Fruit fly (Drosophila melanogaster) whole organism, prepupa: ENCODE measurements around the gene CG15202.

ENCODE experiments used
- CG10669 ChIP-seq: fragments of 200-800 bp; sonication (Bioruptor generic); optimal IDR thresholded peaks from 3 replicates; lab custom pipeline; 2018; ENCODE audit warnings: missing biosample characterization, mild to moderate bottlenecking, missing genetic modification characterization, moderate library complexity
- CG11294 ChIP-seq: fragments of 200-800 bp; sonication (Bioruptor generic); IDR thresholded peaks from 2 replicates; pipeline ENCODE4 v1.3.6; 2022; ENCODE audit warnings: missing biosample characterization, missing genetic modification characterization
- CG11762 ChIP-seq: fragments of 200-800 bp; sonication (Bioruptor generic); optimal IDR thresholded peaks from 3 replicates; lab custom pipeline; 2016; ENCODE audit warnings: missing biosample characterization, missing genetic modification characterization; ENCODE audit not compliant: insufficient read depth
- CG11902 ChIP-seq: fragments of 200-800 bp; sonication (Bioruptor generic); optimal IDR thresholded peaks from 3 replicates; lab custom pipeline; 2016; ENCODE audit warnings: missing biosample characterization, missing genetic modification characterization
- CG1621 ChIP-seq: fragments of 200-800 bp; sonication (Bioruptor generic); optimal IDR thresholded peaks from 3 replicates; lab custom pipeline; 2018; ENCODE audit warnings: missing biosample characterization, mild to moderate bottlenecking, missing genetic modification characterization
- CG16779 ChIP-seq: fragments of 200-800 bp; sonication (Bioruptor generic); optimal IDR thresholded peaks from 3 replicates; lab custom pipeline; 2017; ENCODE audit warnings: missing biosample characterization, mild to moderate bottlenecking, missing genetic modification characterization
- CG3032 ChIP-seq: fragments of 200-800 bp; optimal IDR thresholded peaks from 2 replicates; lab custom pipeline; 2019; ENCODE audit warnings: missing biosample characterization, mild to moderate bottlenecking, missing genetic modification characterization, moderate library complexity
- CG32006 ChIP-seq: fragments of 200-800 bp; sonication (Bioruptor generic); optimal IDR thresholded peaks from 3 replicates; lab custom pipeline; 2017; ENCODE audit warnings: missing biosample characterization, mild to moderate bottlenecking, missing genetic modification characterization
- CG34406 ChIP-seq: fragments of 200-800 bp; sonication (Bioruptor generic); optimal IDR thresholded peaks from 3 replicates; lab custom pipeline; 2016; ENCODE audit warnings: missing biosample characterization, missing genetic modification characterization
- CG3919 ChIP-seq: fragments of 200-800 bp; sonication (Bioruptor generic); optimal IDR thresholded peaks from 3 replicates; lab custom pipeline; 2016; ENCODE audit warnings: missing biosample characterization, missing genetic modification characterization
- CG6792 ChIP-seq: fragments of 200-800 bp; sonication (Bioruptor generic); optimal IDR thresholded peaks from 3 replicates; lab custom pipeline; 2016; ENCODE audit warnings: missing biosample characterization, missing genetic modification characterization
- CG6808 ChIP-seq: fragments of 200-800 bp; sonication (Bioruptor generic); optimal IDR thresholded peaks from 3 replicates; lab custom pipeline; 2017; ENCODE audit warnings: missing biosample characterization, missing genetic modification characterization, mild to moderate bottlenecking, moderate library complexity, missing genetic modification reagents
- CG6854 ChIP-seq: fragments of 200-800 bp; sonication (Bioruptor generic); optimal IDR thresholded peaks from 2 replicates; lab custom pipeline; 2017; ENCODE audit warnings: missing biosample characterization, mild to moderate bottlenecking, missing genetic modification characterization
- CG8119 ChIP-seq: fragments of 200-800 bp; sonication (Bioruptor generic); IDR thresholded peaks from 3 replicates; pipeline ENCODE4 v1.3.6; 2022; ENCODE audit warnings: missing biosample characterization, missing genetic modification characterization
- CG8319 ChIP-seq: fragments of 200-800 bp; sonication (Bioruptor generic); optimal IDR thresholded peaks from 3 replicates; lab custom pipeline; 2016; ENCODE audit warnings: missing biosample characterization, missing genetic modification characterization
- Eip78C ChIP-seq: fragments of 200-800 bp; sonication (Bioruptor generic); peaks from one replicate; lab custom pipeline; 2016; ENCODE audit warnings: missing biosample characterization, missing genetic modification characterization
- Ets21C ChIP-seq: fragments of 200-800 bp; sonication (Bioruptor generic); optimal IDR thresholded peaks from 3 replicates; lab custom pipeline; 2016; ENCODE audit warnings: missing biosample characterization, missing genetic modification characterization
- Gug ChIP-seq: fragments of 200-800 bp; sonication (Bioruptor generic); IDR thresholded peaks from 2 replicates; pipeline ENCODE4 v1.3.6; 2022; ENCODE audit warnings: missing biosample characterization, missing genetic modification characterization
- Lpt ChIP-seq: fragments of 200-800 bp; sonication (Bioruptor generic); optimal IDR thresholded peaks from 3 replicates; lab custom pipeline; 2016; ENCODE audit warnings: missing biosample characterization, missing genetic modification characterization
- Met ChIP-seq: fragments of 200-800 bp; sonication (Bioruptor generic); optimal IDR thresholded peaks from 3 replicates; lab custom pipeline; 2016; ENCODE audit warnings: missing biosample characterization, missing genetic modification characterization
- OdsH ChIP-seq: fragments of 200-800 bp; sonication (Bioruptor generic); optimal IDR thresholded peaks from 3 replicates; lab custom pipeline; 2016; ENCODE audit warnings: missing biosample characterization, missing genetic modification characterization
- Smox ChIP-seq: fragments of 200-800 bp; sonication (Bioruptor generic); optimal IDR thresholded peaks from 3 replicates; lab custom pipeline; 2016; ENCODE audit warnings: missing biosample characterization, missing genetic modification characterization
- cyc ChIP-seq: fragments of 200-800 bp; sonication (Bioruptor generic); optimal IDR thresholded peaks from 3 replicates; lab custom pipeline; 2016; ENCODE audit warnings: missing biosample characterization, missing genetic modification characterization
- dsx ChIP-seq: fragments of 200-800 bp; optimal IDR thresholded peaks from 3 replicates; lab custom pipeline; 2019; ENCODE audit warnings: missing biosample characterization, mild to moderate bottlenecking, missing genetic modification characterization, moderate library complexity; ENCODE audit not compliant: poor library complexity, severe bottlenecking
- eg ChIP-seq: fragments of 200-800 bp; sonication (Bioruptor generic); IDR thresholded peaks from 3 replicates; pipeline ENCODE4 v1.3.6; 2022; ENCODE audit warnings: missing biosample characterization, missing genetic modification characterization
- esn ChIP-seq: fragments of 200-800 bp; sonication (Bioruptor generic); optimal IDR thresholded peaks from 2 replicates; lab custom pipeline; 2016; ENCODE audit warnings: missing biosample characterization, mild to moderate bottlenecking, missing genetic modification characterization, moderate library complexity
- fd59A ChIP-seq: fragments of 200-800 bp; sonication (Bioruptor generic); optimal IDR thresholded peaks from 2 replicates; lab custom pipeline; 2017; ENCODE audit warnings: missing biosample characterization, mild to moderate bottlenecking, missing genetic modification characterization, missing genetic modification reagents
- fkh ChIP-seq: fragments of 200-800 bp; sonication (Bioruptor generic); optimal IDR thresholded peaks from 3 replicates; lab custom pipeline; 2017; ENCODE audit warnings: missing biosample characterization, mild to moderate bottlenecking, missing genetic modification characterization, moderate library complexity
- lz ChIP-seq: fragments of 200-800 bp; sonication (Bioruptor generic); optimal IDR thresholded peaks from 3 replicates; lab custom pipeline; 2016; ENCODE audit warnings: missing biosample characterization, missing genetic modification characterization
- net ChIP-seq: fragments of 200-800 bp; sonication (Bioruptor generic); optimal IDR thresholded peaks from 3 replicates; lab custom pipeline; 2016; ENCODE audit warnings: missing biosample characterization, missing genetic modification characterization
- pdm3 ChIP-seq: fragments of 200-800 bp; sonication (Bioruptor generic); optimal IDR thresholded peaks from 3 replicates; lab custom pipeline; 2016; ENCODE audit warnings: missing biosample characterization, missing genetic modification characterization
- spab ChIP-seq: fragments of 200-800 bp; sonication (Bioruptor generic); optimal IDR thresholded peaks from 2 replicates; lab custom pipeline; 2017; ENCODE audit warnings: missing biosample characterization, mild to moderate bottlenecking, missing genetic modification characterization, missing genetic modification reagents
- ss ChIP-seq, 2 experiments: fragments of 200-800 bp; sonication (Bioruptor generic); optimal IDR thresholded peaks; 2 replicates in 1 of 2; 3 replicates in 1 of 2; lab custom pipeline; 2017 to 2018; ENCODE audit warnings: mild to moderate bottlenecking in 2 of 2, missing biosample characterization in 2 of 2, missing genetic modification characterization in 2 of 2, moderate library complexity in 1 of 2
- svp ChIP-seq: fragments of 200-800 bp; sonication (Bioruptor generic); peaks from one replicate; lab custom pipeline; 2016; ENCODE audit warnings: missing biosample characterization, missing genetic modification characterization

Gene CG15202

DNA sequence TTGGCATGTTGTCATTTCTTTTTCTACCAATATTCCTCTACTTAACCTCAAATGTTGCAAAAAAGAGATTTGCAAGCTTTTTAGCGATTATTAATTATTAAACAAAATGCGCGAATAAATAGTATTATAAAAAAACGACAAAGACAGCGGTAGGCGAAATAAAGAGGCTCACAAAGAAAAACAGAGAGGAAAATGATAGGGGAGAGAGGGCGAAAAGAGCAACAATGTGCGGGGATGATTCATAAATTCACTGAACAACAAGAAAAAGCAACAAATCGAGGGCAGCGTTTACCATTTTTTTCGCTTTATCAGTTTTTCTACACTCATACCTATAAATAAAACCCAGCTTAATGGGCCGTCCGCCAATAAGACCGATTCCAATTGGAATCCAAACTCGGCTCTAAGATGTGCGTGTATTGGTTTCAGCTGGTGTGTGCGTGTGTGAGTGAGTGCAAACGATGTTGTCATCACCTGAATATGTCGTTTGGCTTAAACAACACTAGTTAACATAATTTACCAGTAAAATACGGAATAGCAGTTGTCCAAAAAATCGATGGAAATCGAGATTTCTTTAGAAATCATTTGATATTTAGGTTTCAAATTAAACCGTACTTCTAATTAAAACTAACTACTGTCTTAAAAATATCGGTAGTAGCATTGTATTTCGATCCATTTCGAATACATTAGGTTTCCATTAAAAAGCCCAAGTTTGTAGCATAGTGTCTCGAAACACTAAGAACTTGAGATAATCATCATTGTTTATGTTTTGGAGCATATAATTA is 13.7 kb downstream of the CG15202 start (continued):
- TF ChIP-seq CG8119 (GFP tag; lab: Robert Waterston, UW) (peak; percentile 41; the same call in 2 of the 3 replicates), CG8319 (GFP tag; lab: Kevin White, UChicago) (no peak), fd59A (GFP tag; lab: Kevin White, UChicago) (no peak), CG10669 (no peak), CG11294 (GFP tag; lab: Robert Waterston, UW) (no peak), CG6792 (GFP tag; lab: Kevin White, UChicago) (peak; percentile 16), net (GFP tag; lab: Kevin White, UChicago) (no peak), CG11762 (no peak), ss (GFP tag; optimal IDR thresholded peaks at IDR 0.05; lab: Kevin White, UChicago) (no peak), Lpt (GFP tag; lab: Kevin White, UChicago) (no peak), Gug (GFP tag; lab: Robert Waterston, UW) (0 out of 2 replicates have a peak, but pooled peaks have one; percentile 12), CG1621 (no peak), lz (GFP tag; lab: Kevin White, UChicago) (no peak), CG11902 (GFP tag; lab: Kevin White, UChicago) (no peak), Met (GFP tag; lab: Kevin White, UChicago) (no peak), dsx (GFP tag; lab: Kevin White, UChicago) (peak; percentile 74), CG3032 (no peak), cyc (GFP tag; lab: Kevin White, UChicago) (no peak), Smox (GFP tag; lab: Kevin White, UChicago) (no peak), Eip78C (peak; percentile 78), pdm3 (GFP tag; lab: Kevin White, UChicago) (peak; percentile 27), svp (GFP tag; lab: Kevin White, UChicago) (no peak), CG6808 (no peak)

DNA sequence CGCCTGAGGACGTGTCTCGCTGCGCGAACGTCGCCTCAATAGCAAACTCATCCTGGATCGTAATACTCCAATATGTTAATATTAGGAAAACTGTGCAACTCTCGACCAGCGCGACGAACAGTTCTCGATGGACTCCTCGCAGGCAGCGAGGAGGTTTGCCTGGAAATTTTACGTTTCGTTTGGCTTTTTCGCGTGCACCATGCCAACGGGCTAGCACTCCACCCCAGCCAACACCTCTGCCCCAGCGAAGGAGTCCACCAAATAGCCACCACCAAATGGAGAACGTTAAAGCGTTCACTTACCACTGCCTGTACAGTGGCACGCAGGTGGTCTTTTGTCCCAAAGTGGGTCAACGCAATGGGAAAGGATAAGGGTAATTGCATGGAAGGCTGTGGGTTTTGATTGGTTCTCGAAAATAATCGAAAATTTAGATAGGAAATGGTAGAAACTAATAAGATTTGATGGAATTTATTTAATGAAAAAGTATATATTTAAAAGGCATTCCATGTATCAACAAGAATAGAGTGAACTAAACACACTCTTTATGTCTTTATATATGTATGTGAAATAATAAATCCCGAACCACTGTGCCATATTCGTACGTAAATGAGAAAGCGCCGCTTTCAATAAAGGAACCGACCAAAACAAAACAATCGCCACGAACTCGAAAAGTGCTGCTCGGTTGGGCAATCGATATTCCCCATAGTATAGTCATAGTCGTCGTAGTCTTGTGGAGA is 17.5 kb downstream of the CG15202 start, which contains the start of gene CG32668:
TSS of gene CG32668 (minus strand) at position 51 of the 737 bp plus-strand sequence.
- TF ChIP-seq OdsH (GFP tag; lab: Kevin White, UChicago) = no peak
- no peak for TF ChIP-seq lz (GFP tag; lab: Kevin White, UChicago)
- no peak for TF ChIP-seq CG34406
- TF ChIP-seq Eip78C = peak; percentile 57
- TF ChIP-seq, all 60 proteins: peak for 1

DNA sequence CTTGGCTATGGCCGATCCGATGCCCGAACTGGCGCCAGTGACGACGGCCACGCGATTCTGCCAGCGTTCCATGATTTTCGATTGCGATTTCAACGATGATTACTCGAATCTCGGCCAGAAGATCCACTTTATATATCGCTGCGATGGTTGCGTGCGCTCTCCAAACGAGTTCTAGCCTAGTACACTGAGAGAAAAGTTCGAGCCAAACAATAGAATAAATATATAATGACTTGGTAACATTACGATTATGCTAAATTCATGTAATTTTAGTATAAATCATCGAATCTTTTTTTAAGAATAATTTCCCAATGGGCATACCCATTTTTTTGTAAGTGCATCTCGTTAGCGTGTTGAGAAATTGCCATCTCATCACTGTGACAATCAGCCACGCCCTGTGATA is 26.6 kb downstream of the CG15202 start, which contains the start of gene Antdh:
TSS of gene Antdh (minus strand) at position 101 of the 400 bp plus-strand sequence.
- TF ChIP-seq Smox (GFP tag; lab: Kevin White, UChicago) = no peak
- TF ChIP-seq Eip78C = peak; percentile 46
- 0 out of 3 replicates have a peak, but pooled peaks have one; percentile 37 for TF ChIP-seq eg (GFP tag; lab: Robert Waterston, UW)
- no peak for TF ChIP-seq spab (GFP tag; lab: Kevin White, UChicago)
- TF ChIP-seq fkh (GFP tag; lab: Kevin White, UChicago) = no peak
- TF ChIP-seq CG3919 (GFP tag; lab: Kevin White, UChicago) = peak; percentile 12
- no peak for TF ChIP-seq Ets21C

DNA sequence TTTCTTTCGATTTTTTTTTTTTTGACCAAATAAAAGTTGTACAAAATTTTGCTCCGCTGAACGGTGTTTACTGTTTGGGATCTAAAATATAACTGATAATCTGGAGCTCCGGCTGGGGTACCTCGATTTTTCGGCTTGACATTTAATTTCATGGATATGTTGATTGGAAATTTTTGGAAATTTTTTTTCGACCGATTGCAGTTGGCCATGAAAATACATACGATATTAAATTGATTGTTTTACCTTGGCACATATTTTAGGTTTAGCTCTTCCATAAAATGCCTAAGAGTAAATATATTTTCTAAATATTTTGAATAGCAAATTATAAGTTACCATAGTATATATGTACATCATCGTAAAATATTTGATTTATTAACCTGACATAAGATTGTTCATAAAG is 28.2 kb downstream of the CG15202 start, which contains the start of gene CG1394:
TSS of gene CG1394 (minus strand) at position 101 of the 400 bp plus-strand sequence.
- no peak for TF ChIP-seq CG16779 (tag; lab: Kevin White, UChicago)
- TF ChIP-seq esn (GFP tag; lab: Kevin White, UChicago) = no peak
- TF ChIP-seq CG32006 (GFP tag; lab: Kevin White, UChicago) = no peak
- no peak for TF ChIP-seq cyc (GFP tag; lab: Kevin White, UChicago)
- TF ChIP-seq CG6854 (GFP tag; lab: Kevin White, UChicago) = no peak
- no peak for TF ChIP-seq CG3919 (GFP tag; lab: Kevin White, UChicago)
- no peak for TF ChIP-seq CG11762
- no peak for TF ChIP-seq CG8119 (GFP tag; lab: Robert Waterston, UW)
- no peak for TF ChIP-seq fkh (GFP tag; lab: Kevin White, UChicago)
- TF ChIP-seq, all 60 proteins: peak for 0
